Worm (Caenorhabditis elegans): Measurements from ENCODE around the gene ttr-28.

ttr-28 gene

ce11 chrV:12869948-12870347 is 35.0 kb downstream of the ttr-28 start, which contains the start of gene T07F10.3 (continued):
- peak in 1 of 2 experiments; percentile 82 for TF ChIP-seq let-607 (tag; optimal IDR thresholded peaks at IDR 0.05)
- TF ChIP-seq F55B11.4 (tag; optimal IDR thresholded peaks at IDR 0.05; ENCODE audit: borderline replicate concordance, insufficient read depth), result no peak
- TF ChIP-seq T26A5.8 (tag; optimal IDR thresholded peaks at IDR 0.05), result no peak
- no peak for TF ChIP-seq Y95B8A.8 (GFP tag; IDR thresholded peaks at IDR 0.05)
- TF ChIP-seq nfyb-1 (GFP tag; IDR thresholded peaks at IDR 0.05), result 0 out of 2 replicates have a peak, but pooled peaks have one; percentile 60
- TF ChIP-seq nhr-27 (tag; optimal IDR thresholded peaks at IDR 0.05), result no peak
- peak; percentile 74 for TF ChIP-seq dpl-1 (GFP tag; optimal IDR thresholded peaks at IDR 0.05)
- TF ChIP-seq madf-8 (GFP tag; conservative IDR thresholded peaks at IDR 0.05), result peak; percentile 58
- TF ChIP-seq efl-1 (GFP tag; optimal IDR thresholded peaks at IDR 0.05), result peak; percentile 82
- peak; percentile 35 for TF ChIP-seq hmg-1.2 (GFP tag; IDR thresholded peaks at IDR 0.05)
- peak; percentile 88 for TF ChIP-seq mcd-1 (GFP tag; IDR thresholded peaks at IDR 0.05)
- peak; percentile 77 for TF ChIP-seq F22D6.2 (tag; optimal IDR thresholded peaks at IDR 0.05)
- peak; percentile 48 for TF ChIP-seq tbp1 (GFP tag; optimal IDR thresholded peaks at IDR 0.05)
- no peak for TF ChIP-seq ztf-18 (tag; optimal IDR thresholded peaks at IDR 0.05)
- TF ChIP-seq egl-18 (GFP tag; IDR thresholded peaks at IDR 0.05), result no peak
- peak; percentile 25; the same call in 1 of the 2 replicates for TF ChIP-seq egrh-3 (GFP tag; IDR thresholded peaks at IDR 0.05)
- TF ChIP-seq attf-6 (GFP tag; IDR thresholded peaks at IDR 0.05), result no peak
- no peak for TF ChIP-seq snpc-1.1 (tag; optimal IDR thresholded peaks at IDR 0.05; ENCODE audit: insufficient read depth)
- TF ChIP-seq pha-4 (tag; optimal IDR thresholded peaks at IDR 0.05), result no peak
- peak; percentile 78; the same call in 1 of the 2 replicates for TF ChIP-seq ztf-28 (GFP tag; IDR thresholded peaks at IDR 0.05)
- TF ChIP-seq Y53G8AR.9 (GFP tag; conservative IDR thresholded peaks at IDR 0.05), result peak; percentile 49; the same call in 1 of the 2 replicates
- peak; percentile 75 for TF ChIP-seq ztf-25 (GFP tag; IDR thresholded peaks at IDR 0.05)
- TF ChIP-seq ZK185.1 (tag; optimal IDR thresholded peaks at IDR 0.05; ENCODE audit: poor library complexity, severe bottlenecking), result peak; percentile 96
- no peak for TF ChIP-seq Y56A3A.18 (GFP tag; IDR thresholded peaks at IDR 0.05)
- peak; percentile 36 for TF ChIP-seq hrde-1 (tag; optimal IDR thresholded peaks at IDR 0.05; ENCODE audit: borderline replicate concordance)
- TF ChIP-seq ztf-22 (GFP tag; optimal IDR thresholded peaks at IDR 0.05), result peak; percentile 63
- peak; percentile 92 for TF ChIP-seq bed-2 (GFP tag; IDR thresholded peaks at IDR 0.05)
- 0 out of 2 replicates have a peak, but pooled peaks have one; percentile 51 for TF ChIP-seq nfya-2 (GFP tag; IDR thresholded peaks at IDR 0.05)
- TF ChIP-seq ceh-58 (GFP tag; IDR thresholded peaks at IDR 0.05), result no peak
- no peak for TF ChIP-seq hlh-26 (GFP tag; conservative IDR thresholded peaks at IDR 0.05)
- TF ChIP-seq ztf-26 (tag; optimal IDR thresholded peaks at IDR 0.05), result no peak
- no peak for TF ChIP-seq nhr-179 (tag; optimal IDR thresholded peaks at IDR 0.05)
- TF ChIP-seq B0019.2 (GFP tag; conservative IDR thresholded peaks at IDR 0.05), result no peak
- TF ChIP-seq cebp-2 (GFP tag; IDR thresholded peaks at IDR 0.05), result no peak
- no peak for TF ChIP-seq aptf-3 (GFP tag; IDR thresholded peaks at IDR 0.05)
- no peak for TF ChIP-seq repo-1 (tag; optimal IDR thresholded peaks at IDR 0.05)
- TF ChIP-seq tlf-1 (GFP tag; optimal IDR thresholded peaks at IDR 0.05), result peak; percentile 47
- peak; percentile 76 to 85 for TF ChIP-seq rec-8 (tag; optimal IDR thresholded peaks at IDR 0.05)
- TF ChIP-seq ekl-4 (GFP tag; IDR thresholded peaks at IDR 0.05), result peak; percentile 80
- no peak for TF ChIP-seq mel-28 (tag; optimal IDR thresholded peaks at IDR 0.05; ENCODE audit: borderline replicate concordance)
- TF ChIP-seq die-1 (tag; optimal IDR thresholded peaks at IDR 0.05), result no peak
- peak; percentile 57 for TF ChIP-seq atf-7 (tag; optimal IDR thresholded peaks at IDR 0.05)
- TF ChIP-seq C17E4.6 (GFP tag; IDR thresholded peaks at IDR 0.05), result no peak
- peak; percentile 76 for TF ChIP-seq F10E7.11 (tag; optimal IDR thresholded peaks at IDR 0.05)
- TF ChIP-seq fkh-3 (tag; optimal IDR thresholded peaks at IDR 0.05), result no peak
- peak; percentile 75 for TF ChIP-seq attf-3 (GFP tag; conservative IDR thresholded peaks at IDR 0.05)
- peak; percentile 42 to 94 (median 52) for TF ChIP-seq lin-35 (GFP tag; optimal IDR thresholded peaks at IDR 0.05)
- no peak for TF ChIP-seq bed-1 (GFP tag; IDR thresholded peaks at IDR 0.05)

Data from whole organism, young adult.